Worm (Caenorhabditis elegans) whole organism, L3 larva: ENCODE measurements around the gene srlf-1.
A peak's percentile ranks its signal among the peaks of the same experiment; 100 is the strongest.

Experiments
- lin-39 ChIP-seq: fragments of 150-350 bp; optimal IDR thresholded peaks from 2 replicates; lab custom pipeline; 2018; ENCODE audit warnings: missing biosample characterization, missing genetic modification reagents, missing genetic modification characterization
- nhr-43 ChIP-seq: sonication (generic microtip); optimal IDR thresholded peaks from 2 replicates; lab custom pipeline; 2016; ENCODE audit warnings: mild to moderate bottlenecking, missing genetic modification characterization, missing compliant biosample characterization; ENCODE audit not compliant: poor library complexity, severe bottlenecking
- nhr-77 ChIP-seq: fragments of 150-350 bp; optimal IDR thresholded peaks from 2 replicates; lab custom pipeline; 2014; ENCODE audit warnings: missing biosample characterization, missing genetic modification characterization
- skn-1 ChIP-seq: fragments of 150-350 bp; optimal IDR thresholded peaks from 2 replicates; lab custom pipeline; 2014; ENCODE audit warnings: missing biosample characterization, missing genetic modification characterization

DNA sequence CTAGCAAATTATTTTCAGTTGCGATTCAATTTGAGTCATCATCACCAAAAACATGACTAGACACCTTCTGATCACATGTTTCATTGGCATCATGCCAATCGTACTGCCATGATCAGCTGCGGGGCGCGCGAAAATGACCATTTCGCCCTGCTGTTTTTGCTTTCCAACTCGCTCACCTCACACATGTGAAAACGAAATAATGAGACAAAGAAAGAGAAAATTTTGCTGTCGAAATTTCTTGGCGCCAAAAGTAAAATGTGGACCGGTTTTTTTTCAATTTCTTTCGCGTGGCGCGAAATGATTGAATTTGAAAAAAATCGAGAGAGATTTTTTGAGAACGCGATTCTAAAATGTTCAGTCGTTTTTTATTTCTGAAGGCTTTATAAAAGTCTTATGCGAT is 16.5 kb downstream of the srlf-1 start:
- TF ChIP-seq lin-39 (tag; lab: Kevin White, UChicago) (peak; percentile 25), nhr-77 (tag; lab: Kevin White, UChicago) (no peak), skn-1 (tag; lab: Kevin White, UChicago) (no peak), nhr-43 (tag; lab: Kevin White, UChicago) (no peak)
